Fruit fly (Drosophila melanogaster) whole organism, pupa: ENCODE results near the gene CrzR.

Source experiments
- CG10348 ChIP-seq: fragments of 200-800 bp; sonication (Bioruptor generic); IDR thresholded peaks from 2 replicates; pipeline ENCODE4 v1.3.6; 2022; ENCODE audit warnings: missing biosample characterization, missing genetic modification characterization
- CG12605 ChIP-seq: fragments of 200-800 bp; sonication (Bioruptor generic); IDR thresholded peaks from 2 replicates; pipeline ENCODE4 v1.3.6; 2022; ENCODE audit warnings: missing biosample characterization, missing genetic modification characterization
- CG14655 ChIP-seq: fragments of 200-800 bp; sonication (Bioruptor generic); optimal IDR thresholded peaks from 3 replicates; lab custom pipeline; 2017; ENCODE audit warnings: mild to moderate bottlenecking, missing biosample characterization, missing genetic modification reagents, missing genetic modification characterization
- CG17806 ChIP-seq: fragments of 200-800 bp; sonication (Bioruptor generic); optimal IDR thresholded peaks from 2 replicates; lab custom pipeline; 2018; ENCODE audit warnings: missing biosample characterization, mild to moderate bottlenecking, missing genetic modification characterization, moderate library complexity
- CG34367 ChIP-seq: fragments of 200-800 bp; sonication (Bioruptor generic); optimal IDR thresholded peaks from 2 replicates; lab custom pipeline; 2018; ENCODE audit warnings: missing biosample characterization, mild to moderate bottlenecking, missing genetic modification characterization
- CG8159 ChIP-seq: fragments of 200-800 bp; sonication (Bioruptor generic); optimal IDR thresholded peaks from 3 replicates; lab custom pipeline; 2018; ENCODE audit warnings: missing biosample characterization, mild to moderate bottlenecking, missing genetic modification characterization, moderate library complexity
- CG8301 ChIP-seq: fragments of 200-800 bp; sonication (Bioruptor generic); optimal IDR thresholded peaks from 2 replicates; lab custom pipeline; 2018; ENCODE audit warnings: missing biosample characterization, mild to moderate bottlenecking, missing genetic modification characterization
- EcR ChIP-seq: fragments of 200-800 bp; sonication (Bioruptor generic); optimal IDR thresholded peaks from 3 replicates; lab custom pipeline; 2019; ENCODE audit warnings: missing biosample characterization, missing genetic modification characterization, mild to moderate bottlenecking, moderate library complexity, missing genetic modification reagents
- Ets98B ChIP-seq: fragments of 200-800 bp; sonication (Bioruptor generic); IDR thresholded peaks from 2 replicates; pipeline ENCODE4 v1.3.6; 2022; ENCODE audit warnings: missing biosample characterization, missing genetic modification characterization
- Pif1A ChIP-seq: fragments of 200-800 bp; sonication (Bioruptor generic); optimal IDR thresholded peaks from 3 replicates; lab custom pipeline; 2016; ENCODE audit warnings: missing biosample characterization, missing genetic modification characterization
- Pif1B ChIP-seq: fragments of 200-800 bp; sonication (Bioruptor generic); optimal IDR thresholded peaks from 3 replicates; lab custom pipeline; 2016; ENCODE audit warnings: missing biosample characterization, missing genetic modification characterization
- fd96Ca ChIP-seq: fragments of 200-800 bp; sonication (Bioruptor generic); IDR thresholded peaks from 3 replicates; pipeline ENCODE4 v1.3.6; 2022; ENCODE audit warnings: missing biosample characterization, missing genetic modification characterization
- gl ChIP-seq: fragments of 200-800 bp; sonication (Bioruptor generic); optimal IDR thresholded peaks from 2 replicates; lab custom pipeline; 2018; ENCODE audit warnings: missing biosample characterization, mild to moderate bottlenecking, missing genetic modification characterization

DNA sequence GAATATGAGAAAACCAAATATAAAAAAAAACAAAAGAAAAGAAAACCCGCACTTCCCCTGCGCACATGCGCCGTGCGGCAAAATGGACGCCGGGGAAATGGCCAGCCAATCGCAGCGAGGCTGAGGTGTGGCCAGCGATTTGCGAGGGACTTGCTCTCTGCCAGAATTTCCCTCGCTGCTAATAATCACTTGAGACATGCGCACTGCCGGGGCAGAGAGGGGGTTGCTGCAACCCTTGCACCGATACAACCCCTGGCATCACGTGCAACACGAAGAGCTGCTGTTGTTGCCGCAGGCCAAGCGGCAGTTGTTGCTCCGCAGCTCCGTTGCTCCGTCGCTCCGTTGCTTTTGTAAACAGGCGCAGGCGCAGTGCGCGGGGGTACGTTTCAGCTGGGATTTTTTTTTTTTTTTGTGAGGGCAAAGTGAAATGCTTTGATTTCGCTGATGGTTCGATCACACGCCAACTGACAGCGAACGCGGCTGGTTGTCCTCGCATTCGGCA is 22.5 kb downstream of the CrzR start, which contains the start of gene Lmx1a:
- TF ChIP-seq CG12605 (GFP tag; lab: Robert Waterston, UW) (no peak), CG17806 (tag; lab: Kevin White, UChicago) (no peak), Pif1A (GFP tag; lab: Kevin White, UChicago) (no peak), EcR (no peak), CG10348 (no peak), Ets98B (no peak), Pif1B (GFP tag; lab: Kevin White, UChicago) (no peak), gl (tag; lab: Kevin White, UChicago) (no peak), CG8301 (tag; lab: Kevin White, UChicago) (no peak), CG8159 (tag; lab: Kevin White, UChicago) (no peak), fd96Ca (GFP tag; lab: Robert Waterston, UW) (no peak), CG14655 (GFP tag; lab: Kevin White, UChicago) (no peak), CG34367 (tag; lab: Kevin White, UChicago) (no peak)
